Fruit fly (Drosophila melanogaster) whole organism: Measurements from ENCODE around the gene CCAP.

Experiments
- CG8478 ChIP-seq: fragments of >200 bp; optimal IDR thresholded peaks from 2 replicates; lab custom pipeline; 2018; ENCODE audit warnings: inconsistent platforms
- Dll ChIP-seq: fragments of >200 bp; optimal IDR thresholded peaks from 2 replicates; lab custom pipeline; 2017
- pan ChIP-seq: fragments of >200 bp; optimal IDR thresholded peaks from 2 replicates; lab custom pipeline; 2017
- psq ChIP-seq: fragments of >200 bp; optimal IDR thresholded peaks from 2 replicates; lab custom pipeline; 2017
- usp ChIP-seq: fragments of >200 bp; optimal IDR thresholded peaks from 2 replicates; lab custom pipeline; 2017; ENCODE audit warnings: missing biosample characterization, missing genetic modification characterization, mixed read lengths

dm6 chr3R:22667959-22668316 is 33.9 kb downstream of the CCAP start:
- TF ChIP-seq usp (GFP tag; lab: Kevin White, UChicago) = no peak
- TF ChIP-seq psq (lab: Kevin White, UChicago) = no peak
- TF ChIP-seq Dll (lab: Kevin White, UChicago) = no peak
- TF ChIP-seq pan (lab: Kevin White, UChicago) = no peak
- no peak for TF ChIP-seq CG8478 (lab: Kevin White, UChicago)
